Worm (Caenorhabditis elegans) whole organism, young adult: Measurements from ENCODE around the gene drh-1.

ENCODE experiments used
- D2030.7 ChIP-seq: fragments of 200-800 bp; sonication (Bioruptor generic); IDR thresholded peaks from 2 replicates; pipeline ENCODE4 v1.3.6; 2022; ENCODE audit warnings: missing genetic modification reagents, missing genetic modification characterization, missing compliant biosample characterization
- dox-1 ChIP-seq: fragments of 200-800 bp; sonication (Bioruptor generic); IDR thresholded peaks from 2 replicates; pipeline ENCODE4 v1.3.6; 2022; ENCODE audit warnings: missing genetic modification reagents, missing genetic modification characterization, missing compliant biosample characterization
- hsf-1 ChIP-seq: fragments of 200-800 bp; sonication (Bioruptor generic); IDR thresholded peaks from 2 replicates; pipeline ENCODE4 v1.3.6; 2022; ENCODE audit warnings: missing genetic modification reagents, missing genetic modification characterization, missing compliant biosample characterization
- madf-3 ChIP-seq: fragments of 200-800 bp; sonication (Bioruptor generic); IDR thresholded peaks from 2 replicates; pipeline ENCODE4 v1.3.6; 2022; ENCODE audit warnings: missing genetic modification reagents, missing genetic modification characterization, missing compliant biosample characterization
- mcd-1 ChIP-seq: fragments of 200-800 bp; sonication (Bioruptor generic); IDR thresholded peaks from 2 replicates; pipeline ENCODE4 v1.3.6; 2022; ENCODE audit warnings: missing genetic modification reagents, missing genetic modification characterization, missing compliant biosample characterization
- nhr-90 ChIP-seq: sonication (generic microtip); optimal IDR thresholded peaks from 2 replicates; lab custom pipeline; 2016; ENCODE audit warnings: missing genotype, mild to moderate bottlenecking, missing genetic modification characterization, missing compliant biosample characterization
- snpc-4 ChIP-seq, 5 experiments: fragments of 150-350 bp in 1 of 5; sonication (generic microtip) in 4 of 5; optimal IDR thresholded peaks; 2 replicates each; lab custom pipeline; 2014 to 2018; ENCODE audit warnings: missing genetic modification characterization in 5 of 5, missing biosample characterization in 3 of 5, antibody characterized with exemption in 2 of 5, mild to moderate bottlenecking in 2 of 5, missing compliant biosample characterization in 2 of 5, missing genotype in 2 of 5, moderate library complexity in 2 of 5, missing genetic modification reagents in 1 of 5
- zfh-2 ChIP-seq: fragments of 200-800 bp; sonication (Bioruptor generic); conservative IDR thresholded peaks from 2 replicates; pipeline ENCODE4 v1.3.6; 2022; ENCODE audit warnings: missing genetic modification reagents, missing genetic modification characterization, missing compliant biosample characterization

ce11 chrIV:6582604-6583003, 30.5 kb downstream of the drh-1 start, which contains the start of gene odr-8:
- TF ChIP-seq dox-1 (GFP tag; lab: Robert Waterston, UW) (no peak), zfh-2 (no peak), D2030.7 (GFP tag; lab: Robert Waterston, UW) (no peak), madf-3 (GFP tag; lab: Robert Waterston, UW) (no peak), nhr-90 (tag; lab: Kevin White, UChicago) (no peak), hsf-1 (GFP tag; lab: Robert Waterston, UW) (no peak), mcd-1 (GFP tag; lab: Robert Waterston, UW) (no peak), snpc-4 (GFP tag; optimal IDR thresholded peaks at IDR 0.05; lab: Kevin White, UChicago) (no peak), snpc-4 (tag; optimal IDR thresholded peaks at IDR 0.05; lab: Kevin White, UChicago) (peak in 1 of 4 experiments; percentile 50)
